Fruit fly (Drosophila melanogaster): ENCODE data around the gene CG15252.

- TF ChIP-seq Dll (optimal IDR thresholded peaks at IDR 0.05) (no peak), usp (GFP tag; optimal IDR thresholded peaks at IDR 0.05) (no peak), CG8478 (optimal IDR thresholded peaks at IDR 0.05) (no peak)
Measured at dm6 chrX:9930882-9931281, 49.5 kb downstream of the CG15252 start, which contains the start of gene Idgf4.
